Fruit fly (Drosophila melanogaster) whole organism: Measurements from ENCODE around the gene CG13786.

ENCODE experiments used
- CG8478 ChIP-seq: fragments of >200 bp; optimal IDR thresholded peaks from 2 replicates; lab custom pipeline; 2018; ENCODE audit warnings: inconsistent platforms
- Dll ChIP-seq: fragments of >200 bp; optimal IDR thresholded peaks from 2 replicates; lab custom pipeline; 2017
- EcR ChIP-seq, 2 experiments: fragments of >200 bp; optimal IDR thresholded peaks; 2 replicates each; lab custom pipeline; 2017; ENCODE audit warnings: missing biosample characterization in 2 of 2, missing genetic modification characterization in 2 of 2, missing genetic modification reagents in 2 of 2
- pan ChIP-seq: fragments of >200 bp; optimal IDR thresholded peaks from 2 replicates; lab custom pipeline; 2017
- psq ChIP-seq: fragments of >200 bp; optimal IDR thresholded peaks from 2 replicates; lab custom pipeline; 2017
- usp ChIP-seq: fragments of >200 bp; optimal IDR thresholded peaks from 2 replicates; lab custom pipeline; 2017; ENCODE audit warnings: missing biosample characterization, missing genetic modification characterization, mixed read lengths

- TF ChIP-seq EcR (GFP tag; optimal IDR thresholded peaks at IDR 0.05; lab: Kevin White, UChicago) (no peak), Dll (lab: Kevin White, UChicago) (no peak), usp (no peak), pan (no peak), CG8478 (no peak), psq (lab: Kevin White, UChicago) (no peak)
Observed at dm6 chr2L:7259500-7259899, 6.7 kb upstream of the CG13786 start.
